Worm (Caenorhabditis elegans) whole organism, L3 larva: ENCODE results near the gene K06G5.1.

Source experiments
- R02D3.7 ChIP-seq: fragments of 150-350 bp; optimal IDR thresholded peaks from 2 replicates; lab custom pipeline; 2014; ENCODE audit warnings: missing biosample characterization, missing genetic modification characterization
- ZK546.5 ChIP-seq: sonication (generic microtip); optimal IDR thresholded peaks from 2 replicates; lab custom pipeline; 2017; ENCODE audit warnings: missing biosample characterization, missing genetic modification characterization
- aly-2 ChIP-seq: fragments of 150-350 bp; optimal IDR thresholded peaks from 2 replicates; lab custom pipeline; 2014; ENCODE audit warnings: missing biosample characterization, missing genetic modification characterization
- ama-1 ChIP-seq: fragments of 150-350 bp; optimal IDR thresholded peaks from 2 replicates; lab custom pipeline; 2018
- ceh-16 ChIP-seq: sonication (generic microtip); optimal IDR thresholded peaks from 2 replicates; lab custom pipeline; 2017; ENCODE audit warnings: missing biosample characterization, missing genetic modification characterization
- ceh-28 ChIP-seq: fragments of 150-350 bp; optimal IDR thresholded peaks from 2 replicates; lab custom pipeline; 2014; ENCODE audit warnings: missing biosample characterization, missing genetic modification reagents, missing genetic modification characterization
- ceh-82 ChIP-seq: fragments of 150-350 bp; optimal IDR thresholded peaks from 2 replicates; lab custom pipeline; 2014; ENCODE audit warnings: missing biosample characterization, missing genetic modification characterization
- ceh-9 ChIP-seq: sonication (generic microtip); optimal IDR thresholded peaks from 2 replicates; lab custom pipeline; 2018; ENCODE audit warnings: missing biosample characterization, missing genetic modification characterization
- daf-12 ChIP-seq: fragments of 150-350 bp; optimal IDR thresholded peaks from 2 replicates; lab custom pipeline; 2014; ENCODE audit warnings: missing biosample characterization, missing genetic modification reagents, missing genetic modification characterization
- elt-2 ChIP-seq: sonication (generic microtip); optimal IDR thresholded peaks from 2 replicates; lab custom pipeline; 2016; ENCODE audit warnings: missing genetic modification reagents, mild to moderate bottlenecking, missing genetic modification characterization, missing compliant biosample characterization
- elt-3 ChIP-seq, 3 experiments: fragments of 150-350 bp in 1 of 3; sonication (generic microtip) in 2 of 3; optimal IDR thresholded peaks; 2 replicates in 2 of 3; 4 replicates in 1 of 3; lab custom pipeline; 2014 to 2017; ENCODE audit warnings: missing biosample characterization in 3 of 3, missing genetic modification characterization in 3 of 3
- fkh-10 ChIP-seq: sonication (generic microtip); optimal IDR thresholded peaks from 2 replicates; lab custom pipeline; 2017; ENCODE audit warnings: missing biosample characterization, missing genetic modification reagents, missing genetic modification characterization
- fkh-2 ChIP-seq: fragments of 150-350 bp; optimal IDR thresholded peaks from 2 replicates; lab custom pipeline; 2014; ENCODE audit warnings: missing biosample characterization, missing genetic modification reagents, missing genetic modification characterization
- fos-1 ChIP-seq: fragments of 150-350 bp; optimal IDR thresholded peaks from 2 replicates; lab custom pipeline; 2014; ENCODE audit warnings: missing biosample characterization, missing genetic modification characterization
- hmg-11 ChIP-seq: sonication (generic microtip); optimal IDR thresholded peaks from 2 replicates; lab custom pipeline; 2016; ENCODE audit warnings: missing genetic modification characterization, missing compliant biosample characterization
- jun-1 ChIP-seq: fragments of 150-350 bp; optimal IDR thresholded peaks from 2 replicates; lab custom pipeline; 2014; ENCODE audit warnings: missing biosample characterization, missing genetic modification reagents, missing genetic modification characterization
- lin-39 ChIP-seq: fragments of 150-350 bp; optimal IDR thresholded peaks from 2 replicates; lab custom pipeline; 2018; ENCODE audit warnings: missing biosample characterization, missing genetic modification reagents, missing genetic modification characterization
- mdl-1 ChIP-seq: fragments of 150-350 bp; optimal IDR thresholded peaks from 2 replicates; lab custom pipeline; 2014; ENCODE audit warnings: missing biosample characterization, missing genetic modification characterization
- mml-1 ChIP-seq: fragments of 150-350 bp; sonication (generic microtip); optimal IDR thresholded peaks from 3 replicates; lab custom pipeline; 2014; ENCODE audit warnings: missing biosample characterization, missing genetic modification characterization
- nfya-1 ChIP-seq: sonication (generic microtip); optimal IDR thresholded peaks from 2 replicates; lab custom pipeline; 2017; ENCODE audit warnings: missing genetic modification characterization, mild to moderate bottlenecking, missing compliant biosample characterization, antibody characterized with exemption, moderate library complexity; ENCODE audit not compliant: insufficient read depth
- nhr-11 ChIP-seq: fragments of 150-350 bp; optimal IDR thresholded peaks from 2 replicates; lab custom pipeline; 2014; ENCODE audit warnings: missing biosample characterization, missing genetic modification characterization
- nhr-12 ChIP-seq: fragments of 150-350 bp; optimal IDR thresholded peaks from 2 replicates; lab custom pipeline; 2014; ENCODE audit warnings: missing biosample characterization, missing genetic modification characterization
- nhr-23 ChIP-seq: fragments of 150-350 bp; optimal IDR thresholded peaks from 2 replicates; lab custom pipeline; 2014; ENCODE audit warnings: missing biosample characterization, missing genetic modification reagents, missing genetic modification characterization
- nhr-237 ChIP-seq: fragments of 150-350 bp; optimal IDR thresholded peaks from 2 replicates; lab custom pipeline; 2014; ENCODE audit warnings: missing biosample characterization, missing genetic modification characterization
- nhr-25 ChIP-seq: sonication (generic microtip); optimal IDR thresholded peaks from 2 replicates; lab custom pipeline; 2017; ENCODE audit warnings: missing biosample characterization, missing genetic modification characterization
- nhr-43 ChIP-seq: sonication (generic microtip); optimal IDR thresholded peaks from 2 replicates; lab custom pipeline; 2016; ENCODE audit warnings: mild to moderate bottlenecking, missing genetic modification characterization, missing compliant biosample characterization; ENCODE audit not compliant: poor library complexity, severe bottlenecking
- nhr-67 ChIP-seq: fragments of 150-350 bp; optimal IDR thresholded peaks from 2 replicates; lab custom pipeline; 2014; ENCODE audit warnings: missing biosample characterization, missing genetic modification characterization
- nhr-76 ChIP-seq: fragments of 150-350 bp; sonication (generic microtip); optimal IDR thresholded peaks from 5 replicates; lab custom pipeline; 2014; ENCODE audit warnings: missing biosample characterization, missing genetic modification characterization
- nhr-77 ChIP-seq: fragments of 150-350 bp; optimal IDR thresholded peaks from 2 replicates; lab custom pipeline; 2014; ENCODE audit warnings: missing biosample characterization, missing genetic modification characterization
- pha-4 ChIP-seq: fragments of 150-350 bp; optimal IDR thresholded peaks from 2 replicates; lab custom pipeline; 2014; ENCODE audit warnings: missing biosample characterization, missing genetic modification reagents, missing genetic modification characterization
- pqm-1 ChIP-seq: fragments of 150-350 bp; optimal IDR thresholded peaks from 2 replicates; lab custom pipeline; 2017; ENCODE audit warnings: missing biosample characterization, missing genetic modification characterization, inconsistent platforms
- sea-2 ChIP-seq: fragments of 150-350 bp; sonication (generic microtip); optimal IDR thresholded peaks from 4 replicates; lab custom pipeline; 2014; ENCODE audit warnings: missing biosample characterization, missing genetic modification reagents, missing genetic modification characterization
- skn-1 ChIP-seq: fragments of 150-350 bp; optimal IDR thresholded peaks from 2 replicates; lab custom pipeline; 2014; ENCODE audit warnings: missing biosample characterization, missing genetic modification characterization
- snpc-4 ChIP-seq: fragments of 150-350 bp; optimal IDR thresholded peaks from 2 replicates; lab custom pipeline; 2014; ENCODE audit warnings: missing biosample characterization, missing genetic modification characterization
- tbx-2 ChIP-seq: sonication (generic microtip); optimal IDR thresholded peaks from 2 replicates; lab custom pipeline; 2016; ENCODE audit warnings: mild to moderate bottlenecking, missing genetic modification characterization, missing compliant biosample characterization
- unc-39 ChIP-seq: sonication (generic microtip); optimal IDR thresholded peaks from 4 replicates; lab custom pipeline; 2017; ENCODE audit warnings: missing biosample characterization, missing genetic modification characterization
- unc-62 ChIP-seq: fragments of 150-350 bp; sonication (generic microtip); optimal IDR thresholded peaks from 4 replicates; lab custom pipeline; 2014; ENCODE audit warnings: missing biosample characterization, missing genetic modification reagents, missing genetic modification characterization
- zag-1 ChIP-seq: fragments of 150-350 bp; optimal IDR thresholded peaks from 2 replicates; lab custom pipeline; 2014; ENCODE audit warnings: missing biosample characterization, missing genetic modification characterization
- ztf-4 ChIP-seq: fragments of 150-350 bp; optimal IDR thresholded peaks from 2 replicates; lab custom pipeline; 2014; ENCODE audit warnings: missing biosample characterization, missing genetic modification characterization

The K06G5.1 gene

ce11 chrX:14234932-14235331 is 20.2 kb downstream of the K06G5.1 start, which contains the start of gene srg-37:
srg-37 (minus strand) TSS chrX:14235032.
- TF ChIP-seq ceh-16 (no peak), ceh-9 (no peak), ama-1 (no peak), aly-2 (no peak)

ce11 chrX:14236121-14236824 is 21.5 kb downstream of the K06G5.1 start:
- TF ChIP-seq nhr-23 (tag; lab: Kevin White, UChicago) (no peak), aly-2 (no peak), hmg-11 (tag; lab: Kevin White, UChicago) (no peak), sea-2 (no peak), nhr-67 (tag; lab: Kevin White, UChicago) (no peak), nhr-77 (tag; lab: Kevin White, UChicago) (no peak), nhr-43 (tag; lab: Kevin White, UChicago) (no peak), elt-3 (tag; optimal IDR thresholded peaks at IDR 0.05; lab: Kevin White, UChicago) (no peak), zag-1 (tag; lab: Kevin White, UChicago) (no peak), ceh-16 (no peak), mml-1 (tag; lab: Kevin White, UChicago) (no peak), ZK546.5 (no peak), R02D3.7 (no peak), fos-1 (tag; lab: Kevin White, UChicago) (no peak), ztf-4 (tag; lab: Kevin White, UChicago) (no peak)

- TF ChIP-seq fos-1 (tag; lab: Kevin White, UChicago), result no peak
- no peak for TF ChIP-seq nhr-76
- no peak for TF ChIP-seq daf-12 (tag; lab: Kevin White, UChicago)
- TF ChIP-seq unc-39 (tag; lab: Kevin White, UChicago), result no peak
- no peak for TF ChIP-seq elt-3 (tag; optimal IDR thresholded peaks at IDR 0.05; lab: Kevin White, UChicago)
- TF ChIP-seq nhr-11 (tag; lab: Kevin White, UChicago), result no peak
- TF ChIP-seq jun-1 (tag; lab: Kevin White, UChicago), result peak; percentile 4
- TF ChIP-seq nhr-12 (tag; lab: Kevin White, UChicago), result no peak
- peak; percentile 75 for TF ChIP-seq pha-4 (tag; lab: Kevin White, UChicago)
- TF ChIP-seq nhr-77 (tag; lab: Kevin White, UChicago), result no peak
- peak; percentile 73 for TF ChIP-seq hmg-11 (tag; lab: Kevin White, UChicago)
- TF ChIP-seq lin-39 (tag; lab: Kevin White, UChicago), result peak; percentile 42
- no peak for TF ChIP-seq ceh-9
- no peak for TF ChIP-seq mdl-1 (tag; lab: Kevin White, UChicago)
- TF ChIP-seq nhr-25 (tag; lab: Kevin White, UChicago), result peak; percentile 9
- peak; percentile 50 for TF ChIP-seq nfya-1 (tag; lab: Kevin White, UChicago)
- TF ChIP-seq ceh-16, result no peak
- peak; percentile 58 for TF ChIP-seq elt-2 (tag; lab: Kevin White, UChicago)
- no peak for TF ChIP-seq R02D3.7
- TF ChIP-seq nhr-43 (tag; lab: Kevin White, UChicago), result no peak
- peak; percentile 44 for TF ChIP-seq pqm-1 (tag; lab: Kevin White, UChicago)
- TF ChIP-seq snpc-4 (tag; lab: Kevin White, UChicago), result no peak
- TF ChIP-seq fkh-2 (tag; lab: Kevin White, UChicago), result no peak
- no peak for TF ChIP-seq aly-2
- no peak for TF ChIP-seq ceh-82 (tag; lab: Kevin White, UChicago)
- no peak for TF ChIP-seq nhr-23 (tag; lab: Kevin White, UChicago)
- TF ChIP-seq ceh-28 (tag; lab: Kevin White, UChicago), result peak; percentile 61
- TF ChIP-seq ZK546.5, result no peak
- no peak for TF ChIP-seq nhr-237 (tag; lab: Kevin White, UChicago)
- TF ChIP-seq fkh-10 (GFP tag; lab: Kevin White, UChicago), result no peak
- TF ChIP-seq skn-1 (tag; lab: Kevin White, UChicago), result no peak
- no peak for TF ChIP-seq unc-62 (GFP tag; lab: Kevin White, UChicago)
- TF ChIP-seq sea-2, result no peak
- no peak for TF ChIP-seq zag-1 (tag; lab: Kevin White, UChicago)
- no peak for TF ChIP-seq tbx-2 (tag; lab: Kevin White, UChicago)
Observed at ce11 chrX:14238291-14238758, 23.6 kb downstream of the K06G5.1 start, which contains the start of gene K04C1.2. K04C1.2 (plus strand) TSS chrX:14238708.
